Worm (Caenorhabditis elegans): ENCODE data around the gene C18A11.3.

DNA sequence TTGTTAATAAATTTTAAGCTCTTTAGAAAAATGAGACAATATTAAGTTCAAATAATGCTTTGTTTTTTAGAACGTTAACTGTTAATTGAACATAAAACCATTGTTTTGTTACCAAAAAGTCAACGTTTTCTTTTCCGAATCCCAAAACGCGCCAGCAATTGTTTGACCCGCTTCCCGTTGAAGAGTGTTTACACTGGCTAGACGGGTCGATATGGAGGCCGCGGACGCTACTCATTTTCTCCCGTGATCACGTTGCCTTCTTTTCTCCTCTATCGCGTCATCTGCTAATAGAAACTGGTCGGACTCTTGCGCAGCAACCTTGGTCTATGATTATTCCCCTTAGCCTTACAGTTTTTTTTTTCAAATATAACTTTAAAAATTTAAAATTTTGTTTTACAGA lies 31.8 kb upstream of the C18A11.3 start, which contains the start of gene C34D10.1:
- TF ChIP-seq ceh-9 (tag; optimal IDR thresholded peaks at IDR 0.05) (no peak), nhr-23 (tag; optimal IDR thresholded peaks at IDR 0.05) (peak; percentile 87), lin-39 (tag; optimal IDR thresholded peaks at IDR 0.05) (peak; percentile 47), egl-27 (tag; optimal IDR thresholded peaks at IDR 0.05) (peak; percentile 56), nhr-67 (tag; optimal IDR thresholded peaks at IDR 0.05) (no peak), sea-2 (GFP tag; optimal IDR thresholded peaks at IDR 0.05) (no peak), lin-15B (tag; optimal IDR thresholded peaks at IDR 0.05) (peak; percentile 50), fkh-10 (GFP tag; optimal IDR thresholded peaks at IDR 0.05) (no peak), elt-3 (tag; optimal IDR thresholded peaks at IDR 0.05) (no peak), nhr-28 (tag; optimal IDR thresholded peaks at IDR 0.05) (no peak), nhr-11 (tag; optimal IDR thresholded peaks at IDR 0.05) (no peak), ZK546.5 (tag; optimal IDR thresholded peaks at IDR 0.05) (no peak), fkh-2 (tag; optimal IDR thresholded peaks at IDR 0.05) (no peak)

All from whole organism, L3 larva.